1 fruit fly cellular context compared by ENCODE assay signal in the genomic region with DNA sequence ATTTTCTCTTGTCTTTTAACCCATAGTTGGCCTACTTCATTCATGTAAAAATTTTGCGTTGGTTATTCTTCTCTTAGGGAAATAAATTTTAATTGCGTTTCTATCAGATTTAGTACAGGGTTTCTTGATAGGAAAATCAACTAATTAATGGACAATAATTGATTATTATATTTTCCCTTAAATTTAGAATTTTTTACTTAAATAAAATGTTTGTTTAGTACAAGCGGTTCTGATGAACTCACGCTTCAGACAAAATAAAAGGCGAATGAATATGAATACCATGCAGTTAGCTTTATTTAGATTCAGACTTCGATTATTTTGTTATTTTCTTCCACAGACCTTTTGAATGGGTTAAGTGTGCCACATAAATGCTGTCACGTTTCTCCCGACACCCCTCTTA.
TF ChIP-seq lines count a peak whose summit lies in the region.

No protein-coding gene starts in this region.

TF ChIP-seq in whole organism, prepupa, 60 proteins besides CTCF, POLR2A, EP300 and RAD21 (continued from another document):
- TF ChIP-seq Hr4 (GFP tag; optimal IDR thresholded peaks at IDR 0.05; lab: Kevin White, UChicago) (no peak), CG11294 (GFP tag; IDR thresholded peaks at IDR 0.05; lab: Robert Waterston, UW) (no peak), CG11762 (GFP tag; optimal IDR thresholded peaks at IDR 0.05; lab: Kevin White, UChicago; ENCODE audit: insufficient read depth) (no peak), CG6854 (GFP tag; optimal IDR thresholded peaks at IDR 0.05; lab: Kevin White, UChicago) (no peak), lz (GFP tag; optimal IDR thresholded peaks at IDR 0.05; lab: Kevin White, UChicago) (peak; percentile 61), Sox14 (GFP tag; optimal IDR thresholded peaks at IDR 0.05; lab: Kevin White, UChicago) (peak; percentile 46), Eip75B (GFP tag; optimal IDR thresholded peaks at IDR 0.05; lab: Kevin White, UChicago) (no peak), Sox102F (GFP tag; optimal IDR thresholded peaks at IDR 0.05; lab: Kevin White, UChicago) (peak; percentile 32), CG1621 (tag; optimal IDR thresholded peaks at IDR 0.05; lab: Kevin White, UChicago) (no peak), Eip93F (GFP tag; optimal IDR thresholded peaks at IDR 0.05; lab: Kevin White, UChicago) (no peak), net (GFP tag; optimal IDR thresholded peaks at IDR 0.05; lab: Kevin White, UChicago) (no peak), CG6276 (GFP tag; optimal IDR thresholded peaks at IDR 0.05; lab: Kevin White, UChicago) (no peak), CG8632 (GFP tag; optimal IDR thresholded peaks at IDR 0.05; lab: Kevin White, UChicago) (peak; percentile 30), svp (GFP tag; lab: Kevin White, UChicago) (peak; percentile 53), Smox (GFP tag; optimal IDR thresholded peaks at IDR 0.05; lab: Kevin White, UChicago) (peak; percentile 69), CG16779 (tag; optimal IDR thresholded peaks at IDR 0.05; lab: Kevin White, UChicago) (no peak), acj6 (GFP tag; optimal IDR thresholded peaks at IDR 0.05; lab: Kevin White, UChicago) (peak; percentile 34), fkh (GFP tag; optimal IDR thresholded peaks at IDR 0.05; lab: Kevin White, UChicago) (no peak), pdm3 (GFP tag; optimal IDR thresholded peaks at IDR 0.05; lab: Kevin White, UChicago) (peak; percentile 65), CG6792 (GFP tag; optimal IDR thresholded peaks at IDR 0.05; lab: Kevin White, UChicago) (peak; percentile 10), vri (GFP tag; optimal IDR thresholded peaks at IDR 0.05; lab: Kevin White, UChicago) (no peak), eg (GFP tag; IDR thresholded peaks at IDR 0.05; lab: Robert Waterston, UW) (no peak), CG31627 (GFP tag; optimal IDR thresholded peaks at IDR 0.05; lab: Kevin White, UChicago) (peak; percentile 40), CG8119 (GFP tag; IDR thresholded peaks at IDR 0.05; lab: Robert Waterston, UW) (no peak; the same call in 2 of the 3 replicates), Gug (GFP tag; IDR thresholded peaks at IDR 0.05; lab: Robert Waterston, UW) (no peak), CG15336 (GFP tag; IDR thresholded peaks at IDR 0.05; lab: Robert Waterston, UW) (no peak), CG34406 (GFP tag; optimal IDR thresholded peaks at IDR 0.05; lab: Kevin White, UChicago) (peak; percentile 36), fd85E (GFP tag; optimal IDR thresholded peaks at IDR 0.05; lab: Kevin White, UChicago) (no peak), CG3032 (tag; optimal IDR thresholded peaks at IDR 0.05; lab: Kevin White, UChicago) (peak; percentile 45), CG10631 (GFP tag; optimal IDR thresholded peaks at IDR 0.05; lab: Kevin White, UChicago) (peak; percentile 36)
TF ChIP-seq in whole organism, prepupa: peak in this region for 28.
